Fruit fly (Drosophila melanogaster) whole organism, embryonic: ENCODE measurements around the gene Atg6.

Experiments used
- CG10654 ChIP-seq: fragments of 200-800 bp; sonication (Bioruptor generic); optimal IDR thresholded peaks from 2 replicates; lab custom pipeline; 2016; ENCODE audit warnings: missing biosample characterization, missing genetic modification characterization
- CG10959 ChIP-seq: fragments of 200-800 bp; sonication (Bioruptor generic); IDR thresholded peaks from 2 replicates; pipeline ENCODE4 v1.3.6; 2022; ENCODE audit warnings: missing biosample characterization, missing genetic modification characterization
- CG10979 ChIP-seq: fragments of 200-800 bp; sonication (Bioruptor generic); optimal IDR thresholded peaks from 2 replicates; lab custom pipeline; 2018; ENCODE audit warnings: missing biosample characterization, mild to moderate bottlenecking, missing genetic modification characterization, moderate library complexity
- CG13287 ChIP-seq: fragments of 200-800 bp; sonication (Bioruptor generic); IDR thresholded peaks from 2 replicates; pipeline ENCODE4 v1.3.6; 2022; ENCODE audit warnings: missing biosample characterization, missing genetic modification characterization; ENCODE audit not compliant: partially characterized antibody
- CG13775 ChIP-seq: fragments of 200-800 bp; sonication (Bioruptor generic); optimal IDR thresholded peaks from 3 replicates; lab custom pipeline; 2017; ENCODE audit warnings: missing biosample characterization, mild to moderate bottlenecking, missing genetic modification characterization
- CG15696 ChIP-seq: fragments of 200-800 bp; sonication (Bioruptor generic); optimal IDR thresholded peaks from 2 replicates; lab custom pipeline; 2019; ENCODE audit warnings: missing biosample characterization, mild to moderate bottlenecking, missing genetic modification characterization, moderate library complexity
- CG16813 ChIP-seq: fragments of 200-800 bp; sonication (Bioruptor generic); IDR thresholded peaks from 3 replicates; pipeline ENCODE4 v1.3.6; 2022; ENCODE audit warnings: missing biosample characterization, missing genetic modification characterization; ENCODE audit not compliant: partially characterized antibody
- CG17385 ChIP-seq: fragments of 200-800 bp; sonication (Bioruptor generic); optimal IDR thresholded peaks from 3 replicates; lab custom pipeline; 2018; ENCODE audit warnings: missing biosample characterization, mild to moderate bottlenecking, missing genetic modification characterization
- CG17829 ChIP-seq: fragments of 200-800 bp; optimal IDR thresholded peaks from 2 replicates; lab custom pipeline; 2019; ENCODE audit warnings: missing biosample characterization, mild to moderate bottlenecking, missing genetic modification characterization, moderate library complexity
- CG1792 ChIP-seq: fragments of 200-800 bp; sonication (Bioruptor generic); optimal IDR thresholded peaks from 2 replicates; lab custom pipeline; 2016; ENCODE audit warnings: missing biosample characterization, missing genetic modification characterization
- CG2712 ChIP-seq: fragments of 200-800 bp; optimal IDR thresholded peaks from 3 replicates; lab custom pipeline; 2019; ENCODE audit warnings: missing biosample characterization, mild to moderate bottlenecking, missing genetic modification characterization, moderate library complexity
- CG31388 ChIP-seq: fragments of 200-800 bp; sonication (Bioruptor generic); optimal IDR thresholded peaks from 2 replicates; lab custom pipeline; 2016; ENCODE audit warnings: missing biosample characterization, missing genetic modification characterization
- CG31441 ChIP-seq: fragments of 200-800 bp; sonication (Bioruptor generic); IDR thresholded peaks from 2 replicates; pipeline ENCODE4 v1.3.6; 2022; ENCODE audit warnings: missing biosample characterization, missing genetic modification characterization
- CG32767 ChIP-seq: fragments of 200-800 bp; sonication (Bioruptor generic); IDR thresholded peaks from 2 replicates; pipeline ENCODE4 v1.3.6; 2022; ENCODE audit warnings: missing biosample characterization, missing genetic modification characterization
- CG34376 ChIP-seq: fragments of 200-800 bp; sonication (Bioruptor generic); optimal IDR thresholded peaks from 2 replicates; lab custom pipeline; 2018; ENCODE audit warnings: missing biosample characterization, mild to moderate bottlenecking, missing genetic modification characterization
- CG3847 ChIP-seq: fragments of 200-800 bp; sonication (Bioruptor generic); IDR thresholded peaks from 2 replicates; pipeline ENCODE4 v1.3.6; 2022; ENCODE audit warnings: missing biosample characterization, missing genetic modification characterization
- CG4328 ChIP-seq: fragments of 200-800 bp; sonication (Bioruptor generic); optimal IDR thresholded peaks from 3 replicates; lab custom pipeline; 2017; ENCODE audit warnings: missing biosample characterization, missing genetic modification reagents, missing genetic modification characterization
- CG43689 ChIP-seq: fragments of 200-800 bp; sonication (Bioruptor generic); IDR thresholded peaks from 2 replicates; pipeline ENCODE4 v1.3.6; 2022; ENCODE audit warnings: missing biosample characterization, missing genetic modification characterization
- CG6683 ChIP-seq: fragments of 200-800 bp; sonication (Bioruptor generic); optimal IDR thresholded peaks from 2 replicates; lab custom pipeline; 2017; ENCODE audit warnings: missing biosample characterization, mild to moderate bottlenecking, missing genetic modification characterization, missing genetic modification reagents
- CG7839 ChIP-seq: fragments of 200-800 bp; sonication (Bioruptor generic); optimal IDR thresholded peaks from 3 replicates; lab custom pipeline; 2018; ENCODE audit warnings: missing biosample characterization, mild to moderate bottlenecking, missing genetic modification characterization, moderate library complexity
- CG8765 ChIP-seq: fragments of 200-800 bp; sonication (Bioruptor generic); IDR thresholded peaks from 2 replicates; pipeline ENCODE4 v1.3.6; 2022; ENCODE audit warnings: missing biosample characterization, missing genetic modification characterization
- Dll ChIP-seq: fragments of 200-800 bp; sonication (Bioruptor generic); IDR thresholded peaks from 4 replicates; pipeline ENCODE4 v1.3.6; 2022; ENCODE audit warnings: missing biosample characterization, missing genetic modification characterization; ENCODE audit not compliant: partially characterized antibody
- Hey ChIP-seq: fragments of 200-800 bp; sonication (Bioruptor generic); optimal IDR thresholded peaks from 3 replicates; lab custom pipeline; 2018; ENCODE audit warnings: missing biosample characterization, mild to moderate bottlenecking, missing genetic modification characterization
- Hmr ChIP-seq: fragments of 200-800 bp; sonication (Bioruptor generic); optimal IDR thresholded peaks from 3 replicates; lab custom pipeline; 2017; ENCODE audit warnings: mild to moderate bottlenecking, missing biosample characterization, missing genetic modification reagents, missing genetic modification characterization
- Lhr ChIP-seq: fragments of 200-800 bp; sonication (Bioruptor generic); optimal IDR thresholded peaks from 3 replicates; lab custom pipeline; 2017; ENCODE audit warnings: mild to moderate bottlenecking, missing biosample characterization, missing genetic modification reagents, missing genetic modification characterization
- MBD-R2 ChIP-seq: fragments of 200-800 bp; sonication (Bioruptor generic); IDR thresholded peaks from 2 replicates; pipeline ENCODE4 v1.3.6; 2022; ENCODE audit warnings: missing biosample characterization, missing genetic modification characterization
- NFAT ChIP-seq: fragments of 200-800 bp; sonication (Bioruptor generic); IDR thresholded peaks from 2 replicates; pipeline ENCODE4 v1.3.6; 2022; ENCODE audit warnings: missing biosample characterization, missing genetic modification characterization
- Nf-YA ChIP-seq: fragments of 200-800 bp; sonication (Bioruptor generic); IDR thresholded peaks from 2 replicates; pipeline ENCODE4 v1.3.6; 2022; ENCODE audit warnings: missing biosample characterization, missing genetic modification characterization
- Oli ChIP-seq: fragments of 200-800 bp; sonication (Bioruptor generic); optimal IDR thresholded peaks from 2 replicates; lab custom pipeline; 2018; ENCODE audit warnings: missing biosample characterization, mild to moderate bottlenecking, missing genetic modification characterization, moderate library complexity
- Poxn ChIP-seq: fragments of 200-800 bp; sonication (Bioruptor generic); IDR thresholded peaks from 2 replicates; pipeline ENCODE4 v1.3.6; 2022; ENCODE audit warnings: missing biosample characterization, missing genetic modification characterization
- Xbp1 ChIP-seq: fragments of 200-800 bp; sonication (Bioruptor generic); optimal IDR thresholded peaks from 3 replicates; lab custom pipeline; 2016; ENCODE audit warnings: missing biosample characterization, mild to moderate bottlenecking, missing genetic modification characterization
- cato ChIP-seq: fragments of 200-800 bp; sonication (Bioruptor generic); optimal IDR thresholded peaks from 2 replicates; lab custom pipeline; 2016; ENCODE audit warnings: missing biosample characterization, missing genetic modification characterization, borderline replicate concordance
- cg ChIP-seq: fragments of 200-800 bp; sonication (Bioruptor generic); optimal IDR thresholded peaks from 3 replicates; lab custom pipeline; 2019; ENCODE audit warnings: missing biosample characterization, mild to moderate bottlenecking, missing genetic modification characterization, moderate library complexity
- emc ChIP-seq: fragments of 200-800 bp; sonication (Bioruptor generic); optimal IDR thresholded peaks from 2 replicates; lab custom pipeline; 2016; ENCODE audit warnings: missing biosample characterization, missing genetic modification characterization
- ewg ChIP-seq: fragments of 200-800 bp; sonication (Bioruptor generic); optimal IDR thresholded peaks from 3 replicates; lab custom pipeline; 2017; ENCODE audit warnings: mild to moderate bottlenecking, missing biosample characterization, missing genetic modification reagents, missing genetic modification characterization
- exex ChIP-seq: fragments of 200-800 bp; sonication (Bioruptor generic); optimal IDR thresholded peaks from 4 replicates; lab custom pipeline; 2018; ENCODE audit warnings: missing biosample characterization, mild to moderate bottlenecking, missing genetic modification characterization, moderate library complexity
- gem ChIP-seq: fragments of 200-800 bp; sonication (Bioruptor generic); optimal IDR thresholded peaks from 2 replicates; lab custom pipeline; 2019; ENCODE audit warnings: missing biosample characterization, mild to moderate bottlenecking, missing genetic modification characterization, moderate library complexity
- ham ChIP-seq: fragments of 200-800 bp; sonication (Bioruptor generic); IDR thresholded peaks from 2 replicates; pipeline ENCODE4 v1.3.6; 2022; ENCODE audit warnings: missing biosample characterization, missing genetic modification characterization
- hbn ChIP-seq: fragments of 200-800 bp; sonication (Bioruptor generic); IDR thresholded peaks from 2 replicates; pipeline ENCODE4 v1.3.6; 2022; ENCODE audit warnings: missing biosample characterization, missing genetic modification characterization; ENCODE audit not compliant: partially characterized antibody
- hkb ChIP-seq, 2 experiments: fragments of 200-800 bp in 1 of 2; fragments of >200 bp in 1 of 2; sonication (Bioruptor generic) in 1 of 2; IDR thresholded peaks in 1 of 2; optimal IDR thresholded peaks in 1 of 2; 2 replicates each; pipeline versions ENCODE4 v1.3.6 to Lab custom; 2017 to 2022; ENCODE audit warnings: missing biosample characterization in 1 of 2, missing genetic modification characterization in 1 of 2
- lilli ChIP-seq: fragments of 200-800 bp; sonication (Bioruptor generic); optimal IDR thresholded peaks from 3 replicates; lab custom pipeline; 2016; ENCODE audit warnings: missing biosample characterization, missing genetic modification characterization
- mirr ChIP-seq: fragments of 200-800 bp; sonication (Bioruptor generic); optimal IDR thresholded peaks from 3 replicates; lab custom pipeline; 2018; ENCODE audit warnings: missing biosample characterization, mild to moderate bottlenecking, missing genetic modification characterization
- nom ChIP-seq: fragments of 200-800 bp; sonication (Bioruptor generic); optimal IDR thresholded peaks from 2 replicates; lab custom pipeline; 2017; ENCODE audit warnings: missing biosample characterization, missing genetic modification characterization, mild to moderate bottlenecking, moderate library complexity, missing genetic modification reagents
- p53 ChIP-seq: fragments of 200-800 bp; sonication (Bioruptor generic); optimal IDR thresholded peaks from 2 replicates; lab custom pipeline; 2016; ENCODE audit warnings: missing biosample characterization, missing genetic modification characterization
- pfk ChIP-seq: fragments of 200-800 bp; sonication (Bioruptor generic); optimal IDR thresholded peaks from 2 replicates; lab custom pipeline; 2018; ENCODE audit warnings: missing biosample characterization, mild to moderate bottlenecking, missing genetic modification characterization, moderate library complexity
- sr ChIP-seq: fragments of 200-800 bp; sonication (Bioruptor generic); IDR thresholded peaks from 3 replicates; pipeline ENCODE4 v1.3.6; 2022; ENCODE audit warnings: missing biosample characterization, missing genetic modification characterization
- tin ChIP-seq: fragments of 200-800 bp; sonication (Bioruptor generic); optimal IDR thresholded peaks from 3 replicates; lab custom pipeline; 2016; ENCODE audit warnings: missing biosample characterization, missing genetic modification characterization
- tx ChIP-seq: fragments of 200-800 bp; sonication (Bioruptor generic); optimal IDR thresholded peaks from 2 replicates; lab custom pipeline; 2016; ENCODE audit warnings: missing biosample characterization, missing genetic modification characterization
- wor ChIP-seq: fragments of 200-800 bp; sonication (Bioruptor generic); IDR thresholded peaks from 2 replicates; pipeline ENCODE4 v1.3.6; 2022; ENCODE audit warnings: missing biosample characterization, missing genetic modification characterization

Gene Atg6

dm6 chr3R:24007775-24008506, 42.6 kb downstream of the Atg6 start (continued):
- TF ChIP-seq Hey (tag; lab: Kevin White, UChicago) (peak; percentile 76), CG2712 (tag; lab: Kevin White, UChicago) (peak; percentile 22), CG15696 (tag; lab: Kevin White, UChicago) (no peak), tin (GFP tag; lab: Kevin White, UChicago) (no peak), CG3847 (no peak), hkb (optimal IDR thresholded peaks at IDR 0.05; lab: Kevin White, UChicago) (no peak), hkb (GFP tag; IDR thresholded peaks at IDR 0.05; lab: Robert Waterston, UW) (no peak), gem (peak; percentile 68), CG8765 (GFP tag; lab: Robert Waterston, UW) (no peak), ham (no peak), CG43689 (no peak), NFAT (no peak), Xbp1 (GFP tag; lab: Kevin White, UChicago) (peak; percentile 16), Oli (tag; lab: Kevin White, UChicago) (peak; percentile 57), wor (GFP tag; lab: Robert Waterston, UW) (no peak), CG31388 (GFP tag; lab: Kevin White, UChicago) (no peak), hbn (GFP tag; lab: Robert Waterston, UW) (no peak), nom (GFP tag; lab: Kevin White, UChicago) (no peak), CG10959 (GFP tag; lab: Robert Waterston, UW) (no peak), CG34376 (GFP tag; lab: Kevin White, UChicago) (no peak), Dll (GFP tag; lab: Robert Waterston, UW) (no peak), CG10654 (GFP tag; lab: Kevin White, UChicago) (no peak), ewg (GFP tag; lab: Kevin White, UChicago) (no peak), CG7839 (tag; lab: Kevin White, UChicago) (peak; percentile 61), tx (GFP tag; lab: Kevin White, UChicago) (no peak), Poxn (GFP tag; lab: Robert Waterston, UW) (no peak), cato (no peak), CG10979 (tag; lab: Kevin White, UChicago) (peak; percentile 59), Lhr (GFP tag; lab: Kevin White, UChicago) (no peak), p53 (GFP tag; lab: Kevin White, UChicago) (no peak), CG6683 (peak; percentile 34), CG13287 (GFP tag; lab: Robert Waterston, UW) (no peak), CG13775 (GFP tag; lab: Kevin White, UChicago) (peak; percentile 21), CG32767 (GFP tag; lab: Robert Waterston, UW) (no peak), CG16813 (GFP tag; lab: Robert Waterston, UW) (no peak), CG31441 (0 out of 2 replicates have a peak, but pooled peaks have one; percentile 27), Hmr (GFP tag; lab: Kevin White, UChicago) (peak; percentile 7), sr (peak; percentile 84), CG17829 (tag; lab: Kevin White, UChicago) (peak; percentile 3), lilli (GFP tag; lab: Kevin White, UChicago) (peak; percentile 34), CG17385 (GFP tag; lab: Kevin White, UChicago) (no peak), cg (GFP tag; lab: Kevin White, UChicago) (peak; percentile 39), exex (tag; lab: Kevin White, UChicago) (peak; percentile 5), Nf-YA (no peak), pfk (GFP tag; lab: Kevin White, UChicago) (no peak), emc (GFP tag; lab: Kevin White, UChicago) (no peak), MBD-R2 (GFP tag; lab: Robert Waterston, UW) (peak; percentile 15; the same call in 1 of the 2 replicates), CG1792 (GFP tag; lab: Kevin White, UChicago) (no peak), mirr (GFP tag; lab: Kevin White, UChicago) (peak; percentile 39), CG4328 (GFP tag; lab: Kevin White, UChicago) (no peak)
